Worm (Caenorhabditis elegans) whole organism, young adult: ENCODE results near the gene cogc-4.

Experiments used
- B0035.1 ChIP-seq: sonication (generic microtip); optimal IDR thresholded peaks from 2 replicates; lab custom pipeline; 2016; ENCODE audit warnings: missing genetic modification characterization, mild to moderate bottlenecking, missing compliant biosample characterization, missing genotype, missing genetic modification reagents
- B0336.3 ChIP-seq: fragments of 200-800 bp; sonication (Bioruptor generic); IDR thresholded peaks from 2 replicates; pipeline ENCODE4 v1.3.6; 2022; ENCODE audit warnings: missing genetic modification characterization, missing compliant biosample characterization
- C17E4.6 ChIP-seq: fragments of 200-800 bp; sonication (Bioruptor generic); IDR thresholded peaks from 2 replicates; pipeline ENCODE4 v1.3.6; 2022; ENCODE audit warnings: missing genetic modification reagents, missing genetic modification characterization, missing compliant biosample characterization
- D2030.7 ChIP-seq: fragments of 200-800 bp; sonication (Bioruptor generic); IDR thresholded peaks from 2 replicates; pipeline ENCODE4 v1.3.6; 2022; ENCODE audit warnings: missing genetic modification reagents, missing genetic modification characterization, missing compliant biosample characterization
- F23B12.7 ChIP-seq: sonication (generic microtip); optimal IDR thresholded peaks from 2 replicates; lab custom pipeline; 2017; ENCODE audit warnings: missing genetic modification characterization, mild to moderate bottlenecking, missing compliant biosample characterization, antibody characterized with exemption, moderate library complexity; ENCODE audit not compliant: insufficient read depth
- F33H1.4 ChIP-seq: fragments of 200-800 bp; sonication (Bioruptor generic); IDR thresholded peaks from 2 replicates; pipeline ENCODE4 v1.3.6; 2022; ENCODE audit warnings: missing genetic modification reagents, missing genetic modification characterization, missing compliant biosample characterization
- F37B4.10 ChIP-seq: fragments of 200-800 bp; sonication (Bioruptor generic); IDR thresholded peaks from 2 replicates; pipeline ENCODE4 v1.3.6; 2022; ENCODE audit warnings: missing genetic modification characterization, missing compliant biosample characterization
- F49E8.2 ChIP-seq: sonication (generic microtip); optimal IDR thresholded peaks from 3 replicates; lab custom pipeline; 2017; ENCODE audit warnings: missing genetic modification characterization, mild to moderate bottlenecking, missing compliant biosample characterization, antibody characterized with exemption, moderate library complexity; ENCODE audit not compliant: insufficient read depth
- F55B11.4 ChIP-seq: sonication (generic microtip); optimal IDR thresholded peaks from 2 replicates; lab custom pipeline; 2016; ENCODE audit warnings: missing compliant biosample characterization, missing genetic modification characterization, borderline replicate concordance; ENCODE audit not compliant: insufficient read depth
- K11D2.4 ChIP-seq: fragments of 200-800 bp; sonication (Bioruptor generic); IDR thresholded peaks from 2 replicates; pipeline ENCODE4 v1.3.6; 2022; ENCODE audit warnings: missing genetic modification reagents, missing genetic modification characterization, missing compliant biosample characterization
- K12H6.12 ChIP-seq: fragments of 200-800 bp; sonication (Bioruptor generic); optimal IDR thresholded peaks from 2 replicates; lab custom pipeline; 2018; ENCODE audit warnings: mild to moderate bottlenecking, missing genetic modification characterization, missing compliant biosample characterization
- T26A5.8 ChIP-seq: sonication (generic microtip); optimal IDR thresholded peaks from 2 replicates; lab custom pipeline; 2016; ENCODE audit warnings: missing genetic modification characterization, missing compliant biosample characterization
- Y53F4B.3 ChIP-seq: fragments of 200-800 bp; sonication (Bioruptor generic); IDR thresholded peaks from 2 replicates; pipeline ENCODE4 v1.3.6; 2022; ENCODE audit warnings: missing genetic modification reagents, missing genetic modification characterization, missing compliant biosample characterization
- Y79H2A.3 ChIP-seq: fragments of 200-800 bp; sonication (Bioruptor generic); conservative IDR thresholded peaks from 2 replicates; pipeline ENCODE4 v1.3.6; 2022; ENCODE audit warnings: missing genetic modification reagents, missing genetic modification characterization, missing compliant biosample characterization
- attf-5 ChIP-seq: fragments of 200-800 bp; sonication (Bioruptor generic); optimal IDR thresholded peaks from 2 replicates; lab custom pipeline; 2018; ENCODE audit warnings: mild to moderate bottlenecking, missing genetic modification characterization, missing compliant biosample characterization
- attf-6 ChIP-seq: fragments of 200-800 bp; sonication (Bioruptor generic); IDR thresholded peaks from 2 replicates; pipeline ENCODE4 v1.3.6; 2022; ENCODE audit warnings: missing genetic modification reagents, missing genetic modification characterization, missing compliant biosample characterization
- bed-2 ChIP-seq: fragments of 200-800 bp; sonication (Bioruptor generic); IDR thresholded peaks from 2 replicates; pipeline ENCODE4 v1.3.6; 2022; ENCODE audit warnings: missing genetic modification reagents, missing genetic modification characterization, missing compliant biosample characterization
- ccch-3 ChIP-seq: fragments of 200-800 bp; sonication (Bioruptor generic); optimal IDR thresholded peaks from 2 replicates; lab custom pipeline; 2018; ENCODE audit warnings: mild to moderate bottlenecking, missing genetic modification characterization, missing compliant biosample characterization
- ceh-40 ChIP-seq: fragments of 200-800 bp; sonication (Bioruptor generic); IDR thresholded peaks from 2 replicates; pipeline ENCODE4 v1.3.6; 2022; ENCODE audit warnings: missing genetic modification characterization, missing compliant biosample characterization
- ceh-91 ChIP-seq: fragments of 200-800 bp; sonication (Bioruptor generic); IDR thresholded peaks from 2 replicates; pipeline ENCODE4 v1.3.6; 2022; ENCODE audit warnings: missing genetic modification reagents, missing genetic modification characterization, missing compliant biosample characterization
- efl-1 ChIP-seq: fragments of 150-350 bp; optimal IDR thresholded peaks from 2 replicates; lab custom pipeline; 2014; ENCODE audit warnings: missing biosample characterization, missing genetic modification reagents, missing genetic modification characterization
- egrh-3 ChIP-seq: fragments of 200-800 bp; sonication (Bioruptor generic); IDR thresholded peaks from 2 replicates; pipeline ENCODE4 v1.3.6; 2022; ENCODE audit warnings: missing genetic modification reagents, missing genetic modification characterization, missing compliant biosample characterization
- ets-4 ChIP-seq: fragments of 200-800 bp; sonication (Bioruptor generic); optimal IDR thresholded peaks from 2 replicates; lab custom pipeline; 2018; ENCODE audit warnings: mild to moderate bottlenecking, missing genetic modification characterization, missing compliant biosample characterization
- him-1 ChIP-seq: sonication (generic microtip); optimal IDR thresholded peaks from 2 replicates; lab custom pipeline; 2016; ENCODE audit warnings: missing genotype, missing genetic modification reagents, missing genetic modification characterization, missing compliant biosample characterization
- hmg-1.2 ChIP-seq: fragments of 200-800 bp; sonication (Bioruptor generic); IDR thresholded peaks from 2 replicates; pipeline ENCODE4 v1.3.6; 2022; ENCODE audit warnings: missing genetic modification reagents, missing genetic modification characterization, missing compliant biosample characterization
- hmg-20 ChIP-seq: fragments of 200-800 bp; sonication (Bioruptor generic); IDR thresholded peaks from 2 replicates; pipeline ENCODE4 v1.3.6; 2022; ENCODE audit warnings: missing genetic modification reagents, missing genetic modification characterization, missing compliant biosample characterization
- lag-1 ChIP-seq: fragments of 200-800 bp; sonication (Bioruptor generic); IDR thresholded peaks from 2 replicates; pipeline ENCODE4 v1.3.6; 2022; ENCODE audit warnings: missing genetic modification reagents, missing genetic modification characterization, missing compliant biosample characterization
- lir-1 ChIP-seq: fragments of 200-800 bp; sonication (Bioruptor generic); conservative IDR thresholded peaks from 2 replicates; pipeline ENCODE4 v1.3.6; 2022; ENCODE audit warnings: missing genetic modification reagents, missing genetic modification characterization, missing compliant biosample characterization
- mxl-1 ChIP-seq: sonication (generic microtip); optimal IDR thresholded peaks from 2 replicates; lab custom pipeline; 2016; ENCODE audit warnings: missing genetic modification characterization, missing compliant biosample characterization
- nhr-120 ChIP-seq: fragments of 200-800 bp; sonication (Bioruptor generic); IDR thresholded peaks from 2 replicates; pipeline ENCODE4 v1.3.6; 2022; ENCODE audit warnings: missing genetic modification characterization, missing compliant biosample characterization
- pbrm-1 ChIP-seq: fragments of 200-800 bp; sonication (Bioruptor generic); IDR thresholded peaks from 2 replicates; pipeline ENCODE4 v1.3.6; 2022; ENCODE audit warnings: missing genetic modification reagents, missing genetic modification characterization, missing compliant biosample characterization
- pha-4 ChIP-seq: fragments of 150-350 bp; sonication (generic microtip); optimal IDR thresholded peaks from 2 replicates; lab custom pipeline; 2014; ENCODE audit warnings: missing biosample characterization, missing genetic modification reagents, missing genetic modification characterization
- somi-1 ChIP-seq: fragments of 200-800 bp; sonication (Bioruptor generic); optimal IDR thresholded peaks from 2 replicates; lab custom pipeline; 2018; ENCODE audit warnings: mild to moderate bottlenecking, missing genetic modification characterization, missing compliant biosample characterization
- tlf-1 ChIP-seq: fragments of 200-800 bp; sonication (Bioruptor generic); optimal IDR thresholded peaks from 2 replicates; lab custom pipeline; 2018; ENCODE audit warnings: mild to moderate bottlenecking, missing genetic modification characterization, missing compliant biosample characterization
- xnd-1 ChIP-seq: sonication (generic microtip); optimal IDR thresholded peaks from 2 replicates; lab custom pipeline; 2016; ENCODE audit warnings: missing genotype, missing genetic modification reagents, missing genetic modification characterization, missing compliant biosample characterization
- ztf-26 ChIP-seq: sonication (generic microtip); optimal IDR thresholded peaks from 2 replicates; lab custom pipeline; 2017; ENCODE audit warnings: missing genetic modification characterization, missing compliant biosample characterization

cogc-4 gene

ce11 chrII:1402167-1402619 lies 1.0 kb upstream of the cogc-4 start, which contains the start of gene Y51H7C.7 (continued):
- TF ChIP-seq nhr-120 (GFP tag; lab: Robert Waterston, UW) (no peak), pha-4 (tag; lab: Kevin White, UChicago) (no peak), F37B4.10 (GFP tag; lab: Robert Waterston, UW) (no peak), B0035.1 (tag; lab: Kevin White, UChicago) (no peak), him-1 (no peak), ceh-40 (GFP tag; lab: Robert Waterston, UW) (no peak), lag-1 (no peak), F49E8.2 (tag; lab: Kevin White, UChicago) (no peak), F33H1.4 (GFP tag; lab: Robert Waterston, UW) (peak; percentile 15; the same call in 1 of the 2 replicates), K12H6.12 (tag; lab: Kevin White, UChicago) (no peak), T26A5.8 (tag; lab: Kevin White, UChicago) (no peak), B0336.3 (0 out of 2 replicates have a peak, but pooled peaks have one; percentile 33), attf-5 (GFP tag; lab: Kevin White, UChicago) (peak; percentile 13), F23B12.7 (tag; lab: Kevin White, UChicago) (no peak), attf-6 (GFP tag; lab: Robert Waterston, UW) (no peak), tlf-1 (no peak), K11D2.4 (GFP tag; lab: Robert Waterston, UW) (no peak), xnd-1 (tag; lab: Kevin White, UChicago) (no peak)

ce11 chrII:1411372-1411771 lies 8.1 kb downstream of the cogc-4 start, which contains the start of gene Y51H7C.9:
TSS of gene Y51H7C.9 (minus strand) at chrII:1411472.
- no peak for TF ChIP-seq lir-1 (GFP tag; lab: Robert Waterston, UW)
- TF ChIP-seq bed-2, result no peak
- TF ChIP-seq attf-5 (GFP tag; lab: Kevin White, UChicago), result no peak

ce11 chrII:1412359-1412907 lies 9.2 kb downstream of the cogc-4 start, which contains the start of gene alkb-1:
TSS of gene alkb-1 (plus strand) at chrII:1412409.
- TF ChIP-seq B0035.1 (tag; lab: Kevin White, UChicago), result no peak
- TF ChIP-seq hmg-20 (GFP tag; lab: Robert Waterston, UW), result no peak
- no peak for TF ChIP-seq mxl-1
- TF ChIP-seq ets-4, result no peak
- no peak for TF ChIP-seq ccch-3 (GFP tag; lab: Kevin White, UChicago)
- TF ChIP-seq egrh-3 (GFP tag; lab: Robert Waterston, UW), result no peak
- no peak for TF ChIP-seq ceh-91 (GFP tag; lab: Robert Waterston, UW)
- no peak for TF ChIP-seq Y53F4B.3 (GFP tag; lab: Robert Waterston, UW)
- no peak for TF ChIP-seq Y79H2A.3 (GFP tag; lab: Robert Waterston, UW)
- no peak for TF ChIP-seq hmg-1.2 (GFP tag; lab: Robert Waterston, UW)
- no peak for TF ChIP-seq somi-1
- no peak for TF ChIP-seq F23B12.7 (tag; lab: Kevin White, UChicago)
- TF ChIP-seq F55B11.4 (tag; lab: Kevin White, UChicago), result no peak
- TF ChIP-seq attf-6 (GFP tag; lab: Robert Waterston, UW), result no peak
- TF ChIP-seq B0336.3, result no peak
- TF ChIP-seq ztf-26, result no peak

- no peak for TF ChIP-seq pbrm-1 (GFP tag; lab: Robert Waterston, UW)
- TF ChIP-seq ceh-91 (GFP tag; lab: Robert Waterston, UW), result no peak
- TF ChIP-seq D2030.7, result no peak
- no peak for TF ChIP-seq C17E4.6 (GFP tag; lab: Robert Waterston, UW)
- no peak for TF ChIP-seq efl-1 (GFP tag; lab: Kevin White, UChicago)
These were observed 16.8 kb downstream of the cogc-4 start for ce11 chrII:1419994-1420393.
